Worm (Caenorhabditis elegans): Measurements from ENCODE around the gene puf-3.

The puf-3 gene

ce11 chrIV:13512112-13512569 is at the start of gene puf-3:
TSS of gene puf-3 (minus strand) at chrIV:13512162.
- no peak for TF ChIP-seq unc-62 (GFP tag; optimal IDR thresholded peaks at IDR 0.05)

- TF ChIP-seq unc-62 (GFP tag; optimal IDR thresholded peaks at IDR 0.05) = no peak
Measured at ce11 chrIV:13561629-13562028, 49.7 kb upstream of the puf-3 start, which contains the start of the genes Y45F10B.13 and qui-1. TSS of gene Y45F10B.13 (minus strand) at chrIV:13561729. TSS of gene qui-1 (plus strand) at chrIV:13561861.

ce11 chrIV:13559020-13559419 is 47.1 kb upstream of the puf-3 start:
- TF ChIP-seq unc-62 (GFP tag; optimal IDR thresholded peaks at IDR 0.05) = no peak

ce11 chrIV:13557393-13557792 is 45.4 kb upstream of the puf-3 start:
- TF ChIP-seq unc-62 (GFP tag; optimal IDR thresholded peaks at IDR 0.05) = no peak

ce11 chrIV:13555508-13555907 is 43.5 kb upstream of the puf-3 start:
- no peak for TF ChIP-seq unc-62 (GFP tag; optimal IDR thresholded peaks at IDR 0.05)

ce11 chrIV:13554350-13554749 is 42.4 kb upstream of the puf-3 start:
- TF ChIP-seq unc-62 (GFP tag; optimal IDR thresholded peaks at IDR 0.05) = no peak

ce11 chrIV:13549350-13549749 is 37.4 kb upstream of the puf-3 start:
- no peak for TF ChIP-seq unc-62 (GFP tag; optimal IDR thresholded peaks at IDR 0.05)

ce11 chrIV:13548188-13548587 is 36.2 kb upstream of the puf-3 start, which contains the start of gene F52G2.3:
TSS of gene F52G2.3 (minus strand) at chrIV:13548230.
- TF ChIP-seq unc-62 (GFP tag; optimal IDR thresholded peaks at IDR 0.05) = no peak

ce11 chrIV:13540165-13540564 is 28.2 kb upstream of the puf-3 start, which contains the start of gene rsd-2:
TSS of gene rsd-2 (minus strand) at chrIV:13540265.
- no peak for TF ChIP-seq unc-62 (GFP tag; optimal IDR thresholded peaks at IDR 0.05)

ce11 chrIV:13538901-13539300 is 26.9 kb upstream of the puf-3 start:
- TF ChIP-seq unc-62 (GFP tag; optimal IDR thresholded peaks at IDR 0.05) = no peak

ce11 chrIV:13525223-13525622 is 13.3 kb upstream of the puf-3 start:
- TF ChIP-seq unc-62 (GFP tag; optimal IDR thresholded peaks at IDR 0.05) = no peak

- no peak for TF ChIP-seq unc-62 (GFP tag; optimal IDR thresholded peaks at IDR 0.05)
Measured at ce11 chrIV:13521785-13522184, 9.8 kb upstream of the puf-3 start, which contains the start of gene dcap-2. TSS of gene dcap-2 (minus strand) at chrIV:13521870.

- no peak for TF ChIP-seq unc-62 (GFP tag; optimal IDR thresholded peaks at IDR 0.05)
Measured at ce11 chrIV:13513010-13513409, 1.0 kb upstream of the puf-3 start.

ce11 chrIV:13510049-13510448 is 1.9 kb downstream of the puf-3 start:
- TF ChIP-seq unc-62 (GFP tag; optimal IDR thresholded peaks at IDR 0.05) = no peak

- TF ChIP-seq unc-62 (GFP tag; optimal IDR thresholded peaks at IDR 0.05) = no peak
Measured at ce11 chrIV:13508924-13509323, 3.0 kb downstream of the puf-3 start, which contains the start of gene afmd-2. TSS of gene afmd-2 (plus strand) at chrIV:13509224.

- TF ChIP-seq unc-62 (GFP tag; optimal IDR thresholded peaks at IDR 0.05) = no peak
Measured at ce11 chrIV:13505662-13506061, 6.3 kb downstream of the puf-3 start, which contains the start of gene nlp-17. TSS of gene nlp-17 (minus strand) at chrIV:13505762.

ce11 chrIV:13505144-13505543 is 6.8 kb downstream of the puf-3 start, which contains the start of gene seld-1:
TSS of gene seld-1 (plus strand) at chrIV:13505444.
- no peak for TF ChIP-seq unc-62 (GFP tag; optimal IDR thresholded peaks at IDR 0.05)
